Worm (Caenorhabditis elegans) whole organism, mixed stage, embryonic: Measurements from ENCODE around the gene cdkl-1.

Experiments used
- M03D4.4 ChIP-seq: sonication (generic microtip); optimal IDR thresholded peaks from 2 replicates; lab custom pipeline; 2017; ENCODE audit warnings: mild to moderate bottlenecking, missing genetic modification characterization, missing compliant biosample characterization
- bed-3 ChIP-seq: fragments of 200-800 bp; sonication (Bioruptor generic); optimal IDR thresholded peaks from 3 replicates; lab custom pipeline; 2018; ENCODE audit warnings: mild to moderate bottlenecking, missing genetic modification characterization, moderate library complexity, missing compliant biosample characterization
- ceh-39 ChIP-seq: fragments of 150-350 bp; optimal IDR thresholded peaks from 2 replicates; lab custom pipeline; 2014; ENCODE audit warnings: missing biosample characterization, missing genetic modification characterization
- ceh-43 ChIP-seq: fragments of 200-800 bp; sonication (Bioruptor generic); optimal IDR thresholded peaks from 2 replicates; lab custom pipeline; 2018; ENCODE audit warnings: mild to moderate bottlenecking, missing genetic modification characterization, moderate library complexity, missing compliant biosample characterization
- ces-1 ChIP-seq: fragments of 150-350 bp; optimal IDR thresholded peaks from 2 replicates; lab custom pipeline; 2014; ENCODE audit warnings: missing biosample characterization, missing genetic modification reagents, missing genetic modification characterization
- drap-1 ChIP-seq: fragments of 200-800 bp; sonication (Bioruptor generic); optimal IDR thresholded peaks from 3 replicates; lab custom pipeline; 2018; ENCODE audit warnings: mild to moderate bottlenecking, missing genetic modification characterization, missing compliant biosample characterization
- elt-1 ChIP-seq: sonication (generic microtip); optimal IDR thresholded peaks from 2 replicates; lab custom pipeline; 2017; ENCODE audit warnings: missing genetic modification characterization, mild to moderate bottlenecking, missing compliant biosample characterization, antibody characterized with exemption, moderate library complexity, borderline replicate concordance; ENCODE audit not compliant: insufficient read depth
- elt-3 ChIP-seq: fragments of 150-350 bp; optimal IDR thresholded peaks from 2 replicates; lab custom pipeline; 2014; ENCODE audit warnings: missing biosample characterization, missing genetic modification characterization
- flh-1 ChIP-seq: fragments of 200-800 bp; sonication (Bioruptor generic); optimal IDR thresholded peaks from 2 replicates; lab custom pipeline; 2018; ENCODE audit warnings: mild to moderate bottlenecking, missing genetic modification characterization, moderate library complexity, missing compliant biosample characterization
- ham-2 ChIP-seq: fragments of 200-800 bp; sonication (Bioruptor generic); optimal IDR thresholded peaks from 2 replicates; lab custom pipeline; 2018; ENCODE audit warnings: mild to moderate bottlenecking, missing genetic modification characterization, missing compliant biosample characterization
- hlh-1 ChIP-seq: fragments of 150-350 bp; optimal IDR thresholded peaks from 2 replicates; lab custom pipeline; 2014; ENCODE audit warnings: missing biosample characterization, missing genetic modification reagents, missing genetic modification characterization
- lin-13 ChIP-seq: fragments of 150-350 bp; optimal IDR thresholded peaks from 2 replicates; lab custom pipeline; 2014; ENCODE audit warnings: missing biosample characterization, missing genetic modification characterization
- lsy-2 ChIP-seq: fragments of 150-350 bp; optimal IDR thresholded peaks from 2 replicates; lab custom pipeline; 2014; ENCODE audit warnings: missing biosample characterization, missing genetic modification characterization
- mep-1 ChIP-seq: fragments of 150-350 bp; optimal IDR thresholded peaks from 2 replicates; lab custom pipeline; 2017; ENCODE audit warnings: missing biosample characterization, missing genetic modification reagents, missing genetic modification characterization, inconsistent platforms
- mls-2 ChIP-seq: sonication (generic microtip); optimal IDR thresholded peaks from 2 replicates; lab custom pipeline; 2016; ENCODE audit warnings: mild to moderate bottlenecking, missing genetic modification characterization, moderate library complexity, missing compliant biosample characterization
- nhr-12 ChIP-seq: fragments of 150-350 bp; optimal IDR thresholded peaks from 2 replicates; lab custom pipeline; 2014; ENCODE audit warnings: missing biosample characterization, missing genetic modification characterization
- nhr-2 ChIP-seq: fragments of 150-350 bp; optimal IDR thresholded peaks from 2 replicates; lab custom pipeline; 2014; ENCODE audit warnings: missing biosample characterization, missing genetic modification characterization
- nhr-237 ChIP-seq: fragments of 150-350 bp; optimal IDR thresholded peaks from 2 replicates; lab custom pipeline; 2014; ENCODE audit warnings: missing biosample characterization, missing genetic modification characterization
- nhr-28 ChIP-seq: fragments of 150-350 bp; optimal IDR thresholded peaks from 2 replicates; lab custom pipeline; 2014; ENCODE audit warnings: missing biosample characterization, missing genetic modification characterization
- pha-4 ChIP-seq: fragments of 150-350 bp; optimal IDR thresholded peaks from 2 replicates; lab custom pipeline; 2018; ENCODE audit warnings: missing biosample characterization, missing genetic modification reagents, missing genetic modification characterization
- sem-2 ChIP-seq: fragments of 200-800 bp; sonication (Bioruptor generic); optimal IDR thresholded peaks from 2 replicates; lab custom pipeline; 2018; ENCODE audit warnings: mild to moderate bottlenecking, missing genetic modification characterization, missing compliant biosample characterization
- snpc-4 ChIP-seq: fragments of 150-350 bp; optimal IDR thresholded peaks from 2 replicates; lab custom pipeline; 2014; ENCODE audit warnings: missing biosample characterization, missing genetic modification characterization
- sptf-1 ChIP-seq: sonication (generic microtip); optimal IDR thresholded peaks from 2 replicates; lab custom pipeline; 2017; ENCODE audit warnings: mild to moderate bottlenecking, missing genetic modification characterization, moderate library complexity, missing compliant biosample characterization
- unc-120 ChIP-seq: sonication (generic microtip); optimal IDR thresholded peaks from 2 replicates; lab custom pipeline; 2017; ENCODE audit warnings: missing genetic modification characterization, missing compliant biosample characterization; ENCODE audit not compliant: poor library complexity, severe bottlenecking
- unc-39 ChIP-seq: fragments of 150-350 bp; optimal IDR thresholded peaks from 2 replicates; lab custom pipeline; 2014; ENCODE audit warnings: missing biosample characterization, missing genetic modification characterization
- unc-62 ChIP-seq: fragments of 150-350 bp; optimal IDR thresholded peaks from 2 replicates; lab custom pipeline; 2014; ENCODE audit warnings: missing biosample characterization, missing genetic modification reagents, missing genetic modification characterization
- ztf-11 ChIP-seq: fragments of 150-350 bp; optimal IDR thresholded peaks from 2 replicates; lab custom pipeline; 2014; ENCODE audit warnings: missing biosample characterization, missing genetic modification characterization

cdkl-1 gene

ce11 chrV:11069277-11069676 is 29.4 kb upstream of the cdkl-1 start, which contains the start of gene T04C12.8:
Gene T04C12.8 (minus strand): TSS chrV:11069358.
- no peak for TF ChIP-seq mep-1
- no peak for TF ChIP-seq nhr-28 (tag; lab: Kevin White, UChicago)
- TF ChIP-seq unc-120, result no peak
- no peak for TF ChIP-seq pha-4 (tag; lab: Kevin White, UChicago)
- no peak for TF ChIP-seq ces-1 (GFP tag; lab: Kevin White, UChicago)
- TF ChIP-seq nhr-2 (tag; lab: Kevin White, UChicago), result no peak

- no peak for TF ChIP-seq lsy-2
- TF ChIP-seq nhr-237 (tag; lab: Kevin White, UChicago), result no peak
- TF ChIP-seq nhr-2 (tag; lab: Kevin White, UChicago), result no peak
- TF ChIP-seq nhr-28 (tag; lab: Kevin White, UChicago), result no peak
- TF ChIP-seq elt-1 (tag; lab: Kevin White, UChicago), result no peak
- TF ChIP-seq sptf-1, result no peak
- TF ChIP-seq sem-2 (GFP tag; lab: Kevin White, UChicago), result no peak
- no peak for TF ChIP-seq ham-2 (GFP tag; lab: Kevin White, UChicago)
- TF ChIP-seq ceh-39 (tag; lab: Kevin White, UChicago), result no peak
- TF ChIP-seq flh-1 (GFP tag; lab: Kevin White, UChicago), result no peak
- no peak for TF ChIP-seq ces-1 (GFP tag; lab: Kevin White, UChicago)
- no peak for TF ChIP-seq mls-2
These were observed 28.3 kb upstream of the cdkl-1 start for ce11 chrV:11070388-11070787.

ce11 chrV:11071453-11071852 is 27.2 kb upstream of the cdkl-1 start:
- TF ChIP-seq nhr-237 (tag; lab: Kevin White, UChicago) (no peak), snpc-4 (tag; lab: Kevin White, UChicago) (no peak), sem-2 (GFP tag; lab: Kevin White, UChicago) (no peak), elt-3 (tag; lab: Kevin White, UChicago) (no peak), lsy-2 (no peak), unc-39 (no peak), flh-1 (GFP tag; lab: Kevin White, UChicago) (no peak), M03D4.4 (no peak), lin-13 (tag; lab: Kevin White, UChicago) (no peak), unc-120 (no peak), bed-3 (GFP tag; lab: Kevin White, UChicago) (no peak), mep-1 (no peak), drap-1 (no peak), ceh-43 (GFP tag; lab: Kevin White, UChicago) (no peak)

- TF ChIP-seq unc-120 (peak; percentile 36), drap-1 (no peak)
- TF ChIP-seq, all 35 proteins: peak for 1
These were observed 25.3 kb upstream of the cdkl-1 start for ce11 chrV:11073354-11073753.

- TF ChIP-seq unc-62 (GFP tag; lab: Kevin White, UChicago) (peak; percentile 6), elt-3 (tag; lab: Kevin White, UChicago) (no peak), hlh-1 (tag; lab: Kevin White, UChicago) (peak; percentile 84), pha-4 (tag; lab: Kevin White, UChicago) (peak; percentile 3), drap-1 (no peak), unc-120 (peak; percentile 93)
These were observed 24.3 kb upstream of the cdkl-1 start, which contains the start of gene act-3 for ce11 chrV:11074448-11074847. Gene act-3 (minus strand): TSS chrV:11074498.

- TF ChIP-seq bed-3 (GFP tag; lab: Kevin White, UChicago) (no peak), elt-1 (tag; lab: Kevin White, UChicago) (no peak), nhr-237 (tag; lab: Kevin White, UChicago) (no peak), unc-120 (peak; percentile 8), nhr-12 (tag; lab: Kevin White, UChicago) (no peak), sem-2 (GFP tag; lab: Kevin White, UChicago) (no peak), drap-1 (peak; percentile 3), ztf-11 (tag; lab: Kevin White, UChicago) (no peak)
These were observed 23.3 kb upstream of the cdkl-1 start for ce11 chrV:11075209-11076027.
